Worm (Caenorhabditis elegans) whole organism, L2 larva: ENCODE data around the gene F10B5.3.

ENCODE experiments used
- lin-13 ChIP-seq: fragments of 150-350 bp; optimal IDR thresholded peaks from 2 replicates; lab custom pipeline; 2014; ENCODE audit warnings: missing biosample characterization, missing genetic modification reagents, missing genetic modification characterization
- nhr-25 ChIP-seq: fragments of 150-350 bp; sonication (generic microtip); optimal IDR thresholded peaks from 3 replicates; lab custom pipeline; 2014; ENCODE audit warnings: missing biosample characterization, missing genetic modification characterization
- snpc-4 ChIP-seq: fragments of 150-350 bp; optimal IDR thresholded peaks from 2 replicates; lab custom pipeline; 2014; ENCODE audit warnings: missing biosample characterization, missing genetic modification characterization
- zag-1 ChIP-seq: fragments of 150-350 bp; optimal IDR thresholded peaks from 2 replicates; lab custom pipeline; 2014; ENCODE audit warnings: missing biosample characterization, missing genetic modification characterization
- ztf-11 ChIP-seq: sonication (generic microtip); optimal IDR thresholded peaks from 2 replicates; lab custom pipeline; 2017; ENCODE audit warnings: missing biosample characterization, missing genetic modification characterization

DNA sequence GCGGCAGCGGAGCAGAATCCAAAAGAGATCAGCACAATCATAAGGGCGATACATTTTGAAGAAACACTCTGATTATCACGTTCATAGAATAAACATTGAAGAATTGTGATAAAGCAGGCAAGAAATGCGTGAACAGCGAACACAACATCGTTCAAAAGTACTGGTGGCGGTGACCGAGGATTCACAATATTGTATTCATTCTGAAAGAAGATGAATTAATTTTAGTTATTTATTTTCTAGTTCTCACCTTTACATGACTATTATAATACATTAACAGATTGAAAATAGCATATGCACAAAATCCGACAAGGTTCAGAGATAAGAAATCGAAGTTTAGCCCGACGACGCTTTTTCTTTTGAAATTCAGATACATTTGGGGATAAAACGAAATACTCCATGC lies 13.9 kb downstream of the F10B5.3 start:
- TF ChIP-seq zag-1 (no peak), ztf-11 (tag; lab: Kevin White, UChicago) (no peak), snpc-4 (tag; lab: Kevin White, UChicago) (no peak), lin-13 (GFP tag; lab: Kevin White, UChicago) (no peak), nhr-25 (tag; lab: Kevin White, UChicago) (no peak)
